Worm (Caenorhabditis elegans): ENCODE results near the gene fbxb-72.

The fbxb-72 gene

ce11 chrV:730216-730615, 6.5 kb upstream of the fbxb-72 start (continued):
- no peak for TF ChIP-seq unc-86 (tag; optimal IDR thresholded peaks at IDR 0.05)
- no peak for TF ChIP-seq fkh-4 (tag; optimal IDR thresholded peaks at IDR 0.05; ENCODE audit: borderline replicate concordance)
- no peak for TF ChIP-seq C34B4.2 (tag; optimal IDR thresholded peaks at IDR 0.05)
- no peak for TF ChIP-seq ceh-90 (tag; optimal IDR thresholded peaks at IDR 0.05)
- no peak for TF ChIP-seq unc-62 (GFP tag; optimal IDR thresholded peaks at IDR 0.05)
- no peak for TF ChIP-seq jun-1 (tag; optimal IDR thresholded peaks at IDR 0.05)
- TF ChIP-seq nhr-237 (tag; optimal IDR thresholded peaks at IDR 0.05) = no peak

ce11 chrV:728822-729493, 5.2 kb upstream of the fbxb-72 start:
- TF ChIP-seq pqm-1 (tag; optimal IDR thresholded peaks at IDR 0.05) (no peak), irx-1 (tag; optimal IDR thresholded peaks at IDR 0.05) (peak; percentile 28), vab-15 (tag; optimal IDR thresholded peaks at IDR 0.05) (no peak), fkh-4 (tag; optimal IDR thresholded peaks at IDR 0.05; ENCODE audit: borderline replicate concordance) (no peak), lir-3 (tag; optimal IDR thresholded peaks at IDR 0.05; ENCODE audit: poor library complexity) (peak; percentile 81), sox-4 (tag; optimal IDR thresholded peaks at IDR 0.05) (no peak), egl-27 (tag; optimal IDR thresholded peaks at IDR 0.05) (no peak), skn-1 (tag; optimal IDR thresholded peaks at IDR 0.05) (no peak), pax-3 (tag; optimal IDR thresholded peaks at IDR 0.05) (no peak), lin-39 (tag; optimal IDR thresholded peaks at IDR 0.05) (no peak), hpl-2 (GFP tag; optimal IDR thresholded peaks at IDR 0.05) (no peak), tlp-1 (tag; optimal IDR thresholded peaks at IDR 0.05) (no peak), ceh-82 (tag; optimal IDR thresholded peaks at IDR 0.05) (no peak), C04F5.9 (tag; optimal IDR thresholded peaks at IDR 0.05) (peak; percentile 44), nhr-71 (tag; optimal IDR thresholded peaks at IDR 0.05) (peak; percentile 96), nhr-237 (tag; optimal IDR thresholded peaks at IDR 0.05) (no peak), nhr-12 (tag; optimal IDR thresholded peaks at IDR 0.05) (no peak), nhr-84 (tag; optimal IDR thresholded peaks at IDR 0.05) (no peak), unc-86 (tag; optimal IDR thresholded peaks at IDR 0.05) (no peak), nhr-85 (tag) (peak; percentile 75), lin-15B (tag; optimal IDR thresholded peaks at IDR 0.05) (no peak), ceh-8 (GFP tag; optimal IDR thresholded peaks at IDR 0.05) (no peak), mep-1 (tag; optimal IDR thresholded peaks at IDR 0.05) (peak; percentile 47), fos-1 (tag; optimal IDR thresholded peaks at IDR 0.05) (no peak), xbp-1 (tag; optimal IDR thresholded peaks at IDR 0.05) (peak; percentile 44), mdl-1 (tag; optimal IDR thresholded peaks at IDR 0.05) (peak in 1 of 2 experiments; percentile 86), sup-37 (GFP tag; optimal IDR thresholded peaks at IDR 0.05) (peak; percentile 40), hlh-17 (GFP tag; optimal IDR thresholded peaks at IDR 0.05; ENCODE audit: borderline replicate concordance) (no peak), ceh-63 (GFP tag; optimal IDR thresholded peaks at IDR 0.05) (no peak), nhr-11 (tag; optimal IDR thresholded peaks at IDR 0.05) (no peak), ama-1 (optimal IDR thresholded peaks at IDR 0.05) (peak; percentile 79), elt-2 (tag; optimal IDR thresholded peaks at IDR 0.05) (peak; percentile 7), ceh-90 (tag; optimal IDR thresholded peaks at IDR 0.05) (no peak), fkh-10 (GFP tag; optimal IDR thresholded peaks at IDR 0.05) (no peak), elt-3 (tag; optimal IDR thresholded peaks at IDR 0.05) (peak in 2 of 6 experiments; percentile 13 to 83), zip-4 (GFP tag; optimal IDR thresholded peaks at IDR 0.05) (no peak), nhr-90 (tag; optimal IDR thresholded peaks at IDR 0.05; ENCODE audit: poor library complexity) (peak; percentile 62), mab-9 (GFP tag; IDR thresholded peaks at IDR 0.05) (no peak), ets-5 (GFP tag; IDR thresholded peaks at IDR 0.05) (no peak), dpl-1 (GFP tag; optimal IDR thresholded peaks at IDR 0.05) (peak in 2 of 3 experiments; percentile 8 to 34), isw-1 (GFP tag; IDR thresholded peaks at IDR 0.05) (no peak), nhr-47 (tag; optimal IDR thresholded peaks at IDR 0.05) (peak; percentile 57), nhr-19 (GFP tag; conservative IDR thresholded peaks at IDR 0.05) (peak; percentile 93), F16B12.6 (tag; optimal IDR thresholded peaks at IDR 0.05) (no peak), unc-130 (tag; optimal IDR thresholded peaks at IDR 0.05) (peak; percentile 68), tbx-2 (tag; optimal IDR thresholded peaks at IDR 0.05) (peak; percentile 71), jun-1 (tag; optimal IDR thresholded peaks at IDR 0.05) (no peak)

Measured in whole organism, L1 larva.